Worm (Caenorhabditis elegans): ENCODE measurements around the gene R160.3.

Gene R160.3

ce11 chrX:4395073-4395850 is 29.1 kb upstream of the R160.3 start (continued):
- TF ChIP-seq Y5F2A.4 (GFP tag; optimal IDR thresholded peaks at IDR 0.05), result peak; percentile 65
- TF ChIP-seq nhr-10 (tag; optimal IDR thresholded peaks at IDR 0.05), result peak; percentile 36
- no peak for TF ChIP-seq mxl-2 (GFP tag; conservative IDR thresholded peaks at IDR 0.05)
- peak; percentile 95 for TF ChIP-seq nhr-77 (tag; optimal IDR thresholded peaks at IDR 0.05)
- TF ChIP-seq daf-19 (GFP tag; conservative IDR thresholded peaks at IDR 0.05), result no peak
- TF ChIP-seq mep-1 (tag; optimal IDR thresholded peaks at IDR 0.05), result peak; percentile 91
- TF ChIP-seq hlh-11 (tag; optimal IDR thresholded peaks at IDR 0.05), result peak; percentile 83
- TF ChIP-seq lin-13 (GFP tag; optimal IDR thresholded peaks at IDR 0.05), result peak; percentile 75
- TF ChIP-seq mxl-3 (GFP tag; optimal IDR thresholded peaks at IDR 0.05), result peak; percentile 78
- peak; percentile 95 for TF ChIP-seq duxl-1 (tag; optimal IDR thresholded peaks at IDR 0.05; ENCODE audit: poor library complexity)
- TF ChIP-seq ZK337.2 (GFP tag; IDR thresholded peaks at IDR 0.05), result no peak
- TF ChIP-seq mdt-29 (GFP tag; IDR thresholded peaks at IDR 0.05), result no peak
- peak; percentile 60; the same call in 1 of the 2 replicates for TF ChIP-seq php-3 (GFP tag; IDR thresholded peaks at IDR 0.05)
- no peak for TF ChIP-seq aha-1 (tag)
- TF ChIP-seq fos-1 (tag; optimal IDR thresholded peaks at IDR 0.05), result no peak
- TF ChIP-seq dmd-6 (GFP tag; IDR thresholded peaks at IDR 0.05), result peak; percentile 66
- TF ChIP-seq madf-5 (GFP tag; IDR thresholded peaks at IDR 0.05), result no peak
- no peak for TF ChIP-seq cey-2 (tag; optimal IDR thresholded peaks at IDR 0.05; ENCODE audit: borderline replicate concordance, insufficient read depth)
- TF ChIP-seq F26F4.8 (GFP tag; conservative IDR thresholded peaks at IDR 0.05), result no peak
- TF ChIP-seq egl-43 (GFP tag; IDR thresholded peaks at IDR 0.05), result no peak
- no peak for TF ChIP-seq dmd-8 (GFP tag; IDR thresholded peaks at IDR 0.05)
- no peak for TF ChIP-seq set-16 (GFP tag; IDR thresholded peaks at IDR 0.05)
- no peak for TF ChIP-seq tag-97 (GFP tag; IDR thresholded peaks at IDR 0.05)
- peak; percentile 74; the same call in 1 of the 2 replicates for TF ChIP-seq pha-4 (GFP tag; IDR thresholded peaks at IDR 0.05)
- no peak for TF ChIP-seq pha-4 (tag; optimal IDR thresholded peaks at IDR 0.05)
- TF ChIP-seq lin-39 (tag; optimal IDR thresholded peaks at IDR 0.05), result no peak
- peak; percentile 71 for TF ChIP-seq hlh-30 (tag; optimal IDR thresholded peaks at IDR 0.05; ENCODE audit: insufficient read depth)
- 0 out of 2 replicates have a peak, but pooled peaks have one; percentile 32 for TF ChIP-seq ctbp-1 (GFP tag; IDR thresholded peaks at IDR 0.05)
- TF ChIP-seq T20F7.1 (GFP tag; optimal IDR thresholded peaks at IDR 0.05), result peak; percentile 74
- TF ChIP-seq vab-7 (GFP tag; IDR thresholded peaks at IDR 0.05), result no peak
- TF ChIP-seq gei-8 (GFP tag; optimal IDR thresholded peaks at IDR 0.05), result no peak
- TF ChIP-seq dve-1 (tag; optimal IDR thresholded peaks at IDR 0.05; ENCODE audit: insufficient read depth), result peak; percentile 94
- TF ChIP-seq rbr-2 (tag; optimal IDR thresholded peaks at IDR 0.05), result peak; percentile 88
- no peak for TF ChIP-seq nhr-76 (tag; optimal IDR thresholded peaks at IDR 0.05)
- no peak for TF ChIP-seq unc-130 (GFP tag; optimal IDR thresholded peaks at IDR 0.05)
- no peak for TF ChIP-seq snpc-4 (tag; optimal IDR thresholded peaks at IDR 0.05)
- peak; percentile 38 for TF ChIP-seq fkh-10 (GFP tag; optimal IDR thresholded peaks at IDR 0.05)
- peak; percentile 96 for TF ChIP-seq hmg-1.1 (GFP tag; IDR thresholded peaks at IDR 0.05)
- TF ChIP-seq nhr-25 (tag; optimal IDR thresholded peaks at IDR 0.05; ENCODE audit: borderline replicate concordance, insufficient read depth), result no peak
- no peak; the same call in 1 of the 2 replicates for TF ChIP-seq lin-1 (GFP tag; IDR thresholded peaks at IDR 0.05)
- no peak for TF ChIP-seq R02D3.7 (tag; optimal IDR thresholded peaks at IDR 0.05)
- TF ChIP-seq spr-3 (GFP tag; optimal IDR thresholded peaks at IDR 0.05), result peak; percentile 65
- no peak for TF ChIP-seq nhr-11 (tag; optimal IDR thresholded peaks at IDR 0.05)
- no peak for TF ChIP-seq F49E8.2 (tag; optimal IDR thresholded peaks at IDR 0.05; ENCODE audit: borderline replicate concordance)
- no peak for TF ChIP-seq aly-2 (tag; optimal IDR thresholded peaks at IDR 0.05)
- 0 out of 2 replicates have a peak, but pooled peaks have one; percentile 36 for TF ChIP-seq dmd-9 (GFP tag; IDR thresholded peaks at IDR 0.05)
- TF ChIP-seq zfp-3 (GFP tag; conservative IDR thresholded peaks at IDR 0.05), result peak; percentile 55; the same call in 1 of the 2 replicates
- no peak for TF ChIP-seq lim-7 (GFP tag; IDR thresholded peaks at IDR 0.05)
- TF ChIP-seq Y75B8A.6 (GFP tag; IDR thresholded peaks at IDR 0.05), result no peak
